Worm (Caenorhabditis elegans) whole organism, L4 larva: ENCODE data around the gene C30E1.4.
A peak's percentile ranks its signal among the peaks of the same experiment; 100 is the strongest.

ENCODE experiments used
- F10B5.3 ChIP-seq: sonication (generic microtip); optimal IDR thresholded peaks from 2 replicates; lab custom pipeline; 2016; ENCODE audit warnings: mild to moderate bottlenecking, missing genetic modification characterization, missing compliant biosample characterization
- F44E2.7 ChIP-seq: fragments of 200-800 bp; sonication (Bioruptor generic); IDR thresholded peaks from 2 replicates; pipeline ENCODE4 v2.1.2; 2022; ENCODE audit warnings: missing genetic modification characterization, missing compliant biosample characterization
- F49E8.2 ChIP-seq: sonication (generic microtip); optimal IDR thresholded peaks from 2 replicates; lab custom pipeline; 2016; ENCODE audit warnings: missing compliant biosample characterization, mild to moderate bottlenecking, missing genetic modification characterization, borderline replicate concordance
- T26A8.4 ChIP-seq: fragments of 200-800 bp; sonication (Bioruptor generic); IDR thresholded peaks from 2 replicates; pipeline ENCODE4 v1.3.6; 2022; ENCODE audit warnings: missing genetic modification characterization, missing compliant biosample characterization
- Y105C5A.15 ChIP-seq: fragments of 200-800 bp; sonication (Bioruptor generic); IDR thresholded peaks from 2 replicates; pipeline ENCODE4 v1.3.6; 2022; ENCODE audit warnings: missing genetic modification characterization, missing compliant biosample characterization
- Y48G9A.11 ChIP-seq: fragments of 200-800 bp; sonication (Bioruptor generic); IDR thresholded peaks from 2 replicates; pipeline ENCODE4 v1.3.6; 2022; ENCODE audit warnings: missing genetic modification reagents, missing genetic modification characterization, missing compliant biosample characterization
- Y75B8A.6 ChIP-seq: fragments of 200-800 bp; sonication (Bioruptor generic); IDR thresholded peaks from 2 replicates; pipeline ENCODE4 v1.3.6; 2022; ENCODE audit warnings: missing genetic modification reagents, missing genetic modification characterization, missing compliant biosample characterization
- ZK546.5 ChIP-seq, 2 experiments: sonication (generic microtip); optimal IDR thresholded peaks; 2 replicates each; lab custom pipeline; 2017; ENCODE audit warnings: missing biosample characterization in 2 of 2, missing genetic modification characterization in 2 of 2
- aha-1 ChIP-seq: fragments of 150-350 bp; peaks from one replicate; lab custom pipeline; 2014; ENCODE audit warnings: missing biosample characterization, missing genetic modification characterization
- ama-1 ChIP-seq: fragments of 150-350 bp; optimal IDR thresholded peaks from 2 replicates; lab custom pipeline; 2014; ENCODE audit warnings: inconsistent platforms, mixed read lengths
- arid-1 ChIP-seq: fragments of 200-800 bp; sonication (Bioruptor generic); conservative IDR thresholded peaks from 2 replicates; pipeline ENCODE4 v1.3.6; 2022; ENCODE audit warnings: missing genetic modification reagents, missing genetic modification characterization, missing compliant biosample characterization
- ceh-28 ChIP-seq: fragments of 150-350 bp; optimal IDR thresholded peaks from 2 replicates; lab custom pipeline; 2014; ENCODE audit warnings: missing biosample characterization, missing genetic modification reagents, missing genetic modification characterization
- ceh-62 ChIP-seq: sonication (generic microtip); optimal IDR thresholded peaks from 2 replicates; lab custom pipeline; 2017; ENCODE audit warnings: missing biosample characterization, missing genetic modification characterization
- ctbp-1 ChIP-seq: fragments of 200-800 bp; sonication (Bioruptor generic); IDR thresholded peaks from 2 replicates; pipeline ENCODE4 v1.3.6; 2022; ENCODE audit warnings: missing genetic modification reagents, missing genetic modification characterization, missing compliant biosample characterization
- daf-12 ChIP-seq: fragments of 150-350 bp; optimal IDR thresholded peaks from 2 replicates; lab custom pipeline; 2014; ENCODE audit warnings: missing biosample characterization, missing genetic modification reagents, missing genetic modification characterization
- daf-16 ChIP-seq, 3 experiments: sonication (generic microtip); optimal IDR thresholded peaks; 2 replicates each; lab custom pipeline; 2016 to 2017; ENCODE audit warnings: missing genetic modification characterization in 3 of 3, missing genetic modification reagents in 3 of 3, mild to moderate bottlenecking in 2 of 3, missing compliant biosample characterization in 2 of 3, missing biosample characterization in 1 of 3, moderate library complexity in 1 of 3
- dmd-6 ChIP-seq: fragments of 200-800 bp; sonication (Bioruptor generic); IDR thresholded peaks from 2 replicates; pipeline ENCODE4 v1.3.6; 2022; ENCODE audit warnings: missing genetic modification reagents, missing genetic modification characterization, missing compliant biosample characterization
- dmd-8 ChIP-seq: fragments of 200-800 bp; sonication (Bioruptor generic); IDR thresholded peaks from 2 replicates; pipeline ENCODE4 v1.3.6; 2022; ENCODE audit warnings: missing genetic modification characterization, missing compliant biosample characterization
- dve-1 ChIP-seq: sonication (generic microtip); optimal IDR thresholded peaks from 2 replicates; lab custom pipeline; 2017; ENCODE audit warnings: antibody characterized with exemption, mild to moderate bottlenecking, missing genetic modification characterization, missing compliant biosample characterization; ENCODE audit not compliant: insufficient read depth
- egl-43 ChIP-seq: fragments of 200-800 bp; sonication (Bioruptor generic); IDR thresholded peaks from 2 replicates; pipeline ENCODE4 v1.3.6; 2022; ENCODE audit warnings: missing genetic modification reagents, missing genetic modification characterization, missing compliant biosample characterization
- fkh-10 ChIP-seq: fragments of 150-350 bp; optimal IDR thresholded peaks from 2 replicates; lab custom pipeline; 2014; ENCODE audit warnings: missing biosample characterization, missing genetic modification reagents, missing genetic modification characterization
- hif-1 ChIP-seq, 2 experiments: sonication (generic microtip); optimal IDR thresholded peaks; 2 replicates each; lab custom pipeline; 2016 to 2017; ENCODE audit warnings: missing compliant biosample characterization in 2 of 2, missing genetic modification characterization in 2 of 2, missing genetic modification reagents in 2 of 2, missing genotype in 2 of 2, mild to moderate bottlenecking in 1 of 2
- hlh-11 ChIP-seq: fragments of 200-800 bp; sonication (Bioruptor generic); optimal IDR thresholded peaks from 2 replicates; lab custom pipeline; 2018; ENCODE audit warnings: mild to moderate bottlenecking, missing genetic modification characterization, missing compliant biosample characterization
- hlh-30 ChIP-seq: sonication (generic microtip); optimal IDR thresholded peaks from 2 replicates; lab custom pipeline; 2017; ENCODE audit warnings: antibody characterized with exemption, mild to moderate bottlenecking, missing genetic modification characterization, missing compliant biosample characterization; ENCODE audit not compliant: insufficient read depth
- hmg-1.1 ChIP-seq: fragments of 200-800 bp; sonication (Bioruptor generic); IDR thresholded peaks from 2 replicates; pipeline ENCODE4 v1.3.6; 2022; ENCODE audit warnings: missing genetic modification reagents, missing genetic modification characterization, missing compliant biosample characterization
- lin-15B ChIP-seq: fragments of 150-350 bp; sonication (generic microtip); optimal IDR thresholded peaks from 3 replicates; lab custom pipeline; 2014; ENCODE audit warnings: missing biosample characterization, missing genetic modification characterization
- lin-29 ChIP-seq: fragments of 200-800 bp; sonication (Bioruptor generic); IDR thresholded peaks from 2 replicates; pipeline ENCODE4 v1.3.6; 2022; ENCODE audit warnings: missing genetic modification reagents, missing genetic modification characterization, missing compliant biosample characterization
- lsy-2 ChIP-seq, 2 experiments: fragments of 150-350 bp in 1 of 2; sonication (generic microtip) in 1 of 2; optimal IDR thresholded peaks; 2 replicates each; lab custom pipeline; 2014 to 2017; ENCODE audit warnings: missing biosample characterization in 2 of 2, missing genetic modification characterization in 2 of 2
- mdl-1 ChIP-seq, 2 experiments: fragments of 150-350 bp in 1 of 2; sonication (generic microtip) in 1 of 2; optimal IDR thresholded peaks; 2 replicates each; lab custom pipeline; 2014 to 2017; ENCODE audit warnings: missing biosample characterization in 2 of 2, missing genetic modification characterization in 2 of 2
- mes-2 ChIP-seq: sonication (generic microtip); optimal IDR thresholded peaks from 2 replicates; lab custom pipeline; 2016; ENCODE audit warnings: missing genotype, mild to moderate bottlenecking, missing genetic modification characterization, missing compliant biosample characterization; ENCODE audit not compliant: poor library complexity, severe bottlenecking
- mxl-3 ChIP-seq: fragments of 200-800 bp; sonication (Bioruptor generic); optimal IDR thresholded peaks from 2 replicates; lab custom pipeline; 2018; ENCODE audit warnings: mild to moderate bottlenecking, missing genetic modification characterization, missing compliant biosample characterization
- nhr-102 ChIP-seq: sonication (generic microtip); optimal IDR thresholded peaks from 2 replicates; lab custom pipeline; 2016; ENCODE audit warnings: mild to moderate bottlenecking, missing genetic modification characterization, moderate library complexity, missing compliant biosample characterization
- nhr-237 ChIP-seq: sonication (generic microtip); optimal IDR thresholded peaks from 2 replicates; lab custom pipeline; 2017; ENCODE audit warnings: missing biosample characterization, missing genetic modification characterization
- nhr-41 ChIP-seq: fragments of 200-800 bp; sonication (Bioruptor generic); IDR thresholded peaks from 2 replicates; pipeline ENCODE4 v1.3.6; 2022; ENCODE audit warnings: missing genetic modification reagents, missing genetic modification characterization, missing compliant biosample characterization
- nhr-42 ChIP-seq: fragments of 200-800 bp; sonication (Bioruptor generic); IDR thresholded peaks from 2 replicates; pipeline ENCODE4 v1.3.6; 2022; ENCODE audit warnings: missing genetic modification characterization, missing compliant biosample characterization
- nhr-6 ChIP-seq: fragments of 150-350 bp; optimal IDR thresholded peaks from 2 replicates; lab custom pipeline; 2014; ENCODE audit warnings: missing biosample characterization, missing genetic modification characterization
- pha-4 ChIP-seq, 2 experiments: fragments of 150-350 bp in 1 of 2; fragments of 200-800 bp in 1 of 2; sonication (Bioruptor generic) in 1 of 2; IDR thresholded peaks in 1 of 2; optimal IDR thresholded peaks in 1 of 2; 2 replicates each; pipeline versions ENCODE4 v1.3.6 to Lab custom; 2014 to 2022; ENCODE audit warnings: missing genetic modification characterization in 2 of 2, missing genetic modification reagents in 2 of 2, missing biosample characterization in 1 of 2, missing compliant biosample characterization in 1 of 2
- sdz-12 ChIP-seq: fragments of 200-800 bp; sonication (Bioruptor generic); optimal IDR thresholded peaks from 2 replicates; lab custom pipeline; 2018; ENCODE audit warnings: mild to moderate bottlenecking, missing genetic modification characterization, missing compliant biosample characterization
- set-16 ChIP-seq: fragments of 200-800 bp; sonication (Bioruptor generic); IDR thresholded peaks from 2 replicates; pipeline ENCODE4 v1.3.6; 2022; ENCODE audit warnings: missing genetic modification reagents, missing genetic modification characterization, missing compliant biosample characterization
- snpc-1.2 ChIP-seq: fragments of 200-800 bp; sonication (Bioruptor generic); IDR thresholded peaks from 2 replicates; pipeline ENCODE4 v1.3.6; 2022; ENCODE audit warnings: missing genetic modification reagents, missing genetic modification characterization, missing compliant biosample characterization
- unc-130 ChIP-seq: sonication (generic microtip); optimal IDR thresholded peaks from 2 replicates; lab custom pipeline; 2016; ENCODE audit warnings: missing genetic modification reagents, missing genetic modification characterization, missing compliant biosample characterization
- unc-62 ChIP-seq, 3 experiments: fragments of 150-350 bp in 1 of 3; sonication (generic microtip); optimal IDR thresholded peaks in 2 of 3; peaks in 1 of 3; 1 replicate in 1 of 3; 2 replicates in 2 of 3; lab custom pipeline; 2014 to 2017; ENCODE audit warnings: missing biosample characterization in 3 of 3, missing genetic modification characterization in 3 of 3, missing genetic modification reagents in 3 of 3, missing genotype in 1 of 3
- zfp-3 ChIP-seq: fragments of 200-800 bp; sonication (Bioruptor generic); conservative IDR thresholded peaks from 2 replicates; pipeline ENCODE4 v1.3.6; 2022; ENCODE audit warnings: missing genetic modification reagents, missing genetic modification characterization, missing compliant biosample characterization
- ztf-7 ChIP-seq: fragments of 150-350 bp; optimal IDR thresholded peaks from 2 replicates; lab custom pipeline; 2014; ENCODE audit warnings: missing biosample characterization, missing genetic modification characterization

The C30E1.4 gene

ce11 chrX:16958015-16958414, 34.3 kb downstream of the C30E1.4 start:
- peak in 1 of 2 experiments; percentile 26 for TF ChIP-seq daf-16 (GFP tag; optimal IDR thresholded peaks at IDR 0.05; lab: Kevin White, UChicago)
- TF ChIP-seq daf-16 (tag; optimal IDR thresholded peaks at IDR 0.05; lab: Kevin White, UChicago): no peak
- no peak for TF ChIP-seq mdl-1 (tag; optimal IDR thresholded peaks at IDR 0.05; lab: Kevin White, UChicago)

- TF ChIP-seq ctbp-1 (GFP tag; lab: Robert Waterston, UW) (no peak), dmd-6 (GFP tag; lab: Robert Waterston, UW) (no peak), sdz-12 (no peak), unc-62 (GFP tag; optimal IDR thresholded peaks at IDR 0.05 in 1 of 2; lab: Kevin White, UChicago) (no peak), unc-62 (tag; optimal IDR thresholded peaks at IDR 0.05; lab: Kevin White, UChicago) (no peak), Y105C5A.15 (GFP tag; lab: Robert Waterston, UW) (no peak)
These were observed 36.6 kb downstream of the C30E1.4 start for ce11 chrX:16960346-16960745.

- TF ChIP-seq unc-130 (GFP tag; lab: Kevin White, UChicago) (no peak), daf-12 (tag; lab: Kevin White, UChicago) (no peak), F49E8.2 (tag; lab: Kevin White, UChicago) (no peak), F10B5.3 (no peak), nhr-102 (peak; percentile 59), unc-62 (GFP tag; optimal IDR thresholded peaks at IDR 0.05 in 1 of 2; lab: Kevin White, UChicago) (peak in 1 of 2 experiments; percentile 99), unc-62 (tag; optimal IDR thresholded peaks at IDR 0.05; lab: Kevin White, UChicago) (no peak), hlh-30 (peak; percentile 95), lin-15B (no peak), hlh-11 (tag; lab: Kevin White, UChicago) (peak; percentile 93), arid-1 (GFP tag; lab: Robert Waterston, UW) (peak; percentile 60; the same call in 1 of the 2 replicates), hmg-1.1 (peak; percentile 94), ctbp-1 (GFP tag; lab: Robert Waterston, UW) (peak; percentile 85), snpc-1.2 (GFP tag; lab: Robert Waterston, UW) (peak; percentile 31; the same call in 1 of the 2 replicates), nhr-41 (peak; percentile 38; the same call in 1 of the 2 replicates), Y48G9A.11 (GFP tag; lab: Robert Waterston, UW) (no peak), ZK546.5 (tag; optimal IDR thresholded peaks at IDR 0.05; lab: Kevin White, UChicago) (no peak), fkh-10 (GFP tag; lab: Kevin White, UChicago) (peak; percentile 84), F44E2.7 (GFP tag; lab: Robert Waterston, UW) (no peak), lin-29 (no peak), nhr-237 (no peak), dve-1 (tag; lab: Kevin White, UChicago) (peak; percentile 84), zfp-3 (GFP tag; lab: Robert Waterston, UW) (no peak), ama-1 (lab: Kevin White, UChicago) (no peak), ceh-62 (tag; lab: Kevin White, UChicago) (no peak), hif-1 (tag; optimal IDR thresholded peaks at IDR 0.05; lab: Kevin White, UChicago) (peak in 1 of 2 experiments; percentile 83), T26A8.4 (peak; percentile 86), pha-4 (GFP tag; IDR thresholded peaks at IDR 0.05; lab: Robert Waterston, UW) (peak; percentile 56; the same call in 1 of the 2 replicates), pha-4 (tag; optimal IDR thresholded peaks at IDR 0.05; lab: Kevin White, UChicago) (peak; percentile 4), egl-43 (GFP tag; lab: Robert Waterston, UW) (peak; percentile 88), nhr-42 (GFP tag; lab: Robert Waterston, UW) (no peak), dmd-8 (GFP tag; lab: Robert Waterston, UW) (0 out of 2 replicates have a peak, but pooled peaks have one; percentile 47), lsy-2 (tag; optimal IDR thresholded peaks at IDR 0.05; lab: Kevin White, UChicago) (peak; percentile 81 to 86), ceh-28 (peak; percentile 80), set-16 (GFP tag; lab: Robert Waterston, UW) (peak; percentile 82), aha-1 (tag; lab: Kevin White, UChicago) (peak; percentile 99), mxl-3 (peak; percentile 85), nhr-6 (tag; lab: Kevin White, UChicago) (peak; percentile 93), Y75B8A.6 (GFP tag; lab: Robert Waterston, UW) (no peak), ztf-7 (tag; lab: Kevin White, UChicago) (peak; percentile 84), mes-2 (tag; lab: Kevin White, UChicago) (peak; percentile 89)
These were observed 37.7 kb downstream of the C30E1.4 start for ce11 chrX:16961387-16961786.
